Worm (Caenorhabditis elegans): ENCODE results near the gene luc-7L.
A peak's percentile ranks its signal among the peaks of the same experiment; 100 is the strongest.

luc-7L gene

ce11 chrII:7663704-7664660, 43.3 kb downstream of the luc-7L start, which contains the start of the genes F18A1.7 and rpa-1 (continued):
- TF ChIP-seq C06A6.2 (GFP tag; conservative IDR thresholded peaks at IDR 0.05) = no peak
- TF ChIP-seq efl-1 (GFP tag; optimal IDR thresholded peaks at IDR 0.05) = peak; percentile 97
- peak; percentile 96 for TF ChIP-seq ceh-91 (GFP tag; IDR thresholded peaks at IDR 0.05)
- TF ChIP-seq ets-4 (GFP tag; optimal IDR thresholded peaks at IDR 0.05) = no peak
- TF ChIP-seq Y95B8A.8 (GFP tag; IDR thresholded peaks at IDR 0.05) = 0 out of 2 replicates have a peak, but pooled peaks have one; percentile 66
- TF ChIP-seq F49E8.2 (tag; optimal IDR thresholded peaks at IDR 0.05; ENCODE audit: insufficient read depth) = peak; percentile 79
- TF ChIP-seq B0336.3 (GFP tag; IDR thresholded peaks at IDR 0.05) = peak; percentile 71
- TF ChIP-seq lsl-1 (GFP tag; optimal IDR thresholded peaks at IDR 0.05) = peak; percentile 98
- peak; percentile 60; the same call in 1 of the 2 replicates for TF ChIP-seq attf-6 (GFP tag; IDR thresholded peaks at IDR 0.05)
- TF ChIP-seq dpl-1 (GFP tag; optimal IDR thresholded peaks at IDR 0.05) = peak; percentile 91
- no peak for TF ChIP-seq cebp-1 (GFP tag; IDR thresholded peaks at IDR 0.05)
- TF ChIP-seq cebp-1 (tag; optimal IDR thresholded peaks at IDR 0.05) = no peak
- TF ChIP-seq egl-18 (GFP tag; IDR thresholded peaks at IDR 0.05) = no peak
- no peak for TF ChIP-seq F23B12.7 (tag; optimal IDR thresholded peaks at IDR 0.05; ENCODE audit: insufficient read depth)
- TF ChIP-seq snpc-1.3 (tag; optimal IDR thresholded peaks at IDR 0.05; ENCODE audit: insufficient read depth) = peak; percentile 63
- TF ChIP-seq madf-6 (GFP tag; IDR thresholded peaks at IDR 0.05) = peak; percentile 98
- TF ChIP-seq lin-35 (GFP tag; optimal IDR thresholded peaks at IDR 0.05) = peak in 1 of 3 experiments; percentile 81
- TF ChIP-seq F52B5.7 (tag; optimal IDR thresholded peaks at IDR 0.05) = no peak
- peak; percentile 95 for TF ChIP-seq xnd-1 (tag; optimal IDR thresholded peaks at IDR 0.05)
- TF ChIP-seq tlf-1 (GFP tag; optimal IDR thresholded peaks at IDR 0.05) = peak; percentile 79
- no peak for TF ChIP-seq akir-1 (GFP tag; optimal IDR thresholded peaks at IDR 0.05)

- TF ChIP-seq cebp-1 (GFP tag; IDR thresholded peaks at IDR 0.05) (no peak), cebp-1 (tag; optimal IDR thresholded peaks at IDR 0.05) (no peak), egrh-3 (GFP tag; IDR thresholded peaks at IDR 0.05) (no peak), unc-62 (GFP tag; optimal IDR thresholded peaks at IDR 0.05) (no peak), B0336.3 (GFP tag; IDR thresholded peaks at IDR 0.05) (no peak), mes-4 (tag; optimal IDR thresholded peaks at IDR 0.05) (no peak), ceh-100 (GFP tag; IDR thresholded peaks at IDR 0.05) (no peak), ceh-91 (GFP tag; IDR thresholded peaks at IDR 0.05) (no peak), gei-17 (GFP tag; optimal IDR thresholded peaks at IDR 0.05) (no peak), nfya-1 (tag; optimal IDR thresholded peaks at IDR 0.05; ENCODE audit: borderline replicate concordance, insufficient read depth) (no peak), tbx-9 (tag; optimal IDR thresholded peaks at IDR 0.05; ENCODE audit: borderline replicate concordance) (no peak), egl-18 (GFP tag; IDR thresholded peaks at IDR 0.05) (no peak), ceh-27 (GFP tag; optimal IDR thresholded peaks at IDR 0.05) (no peak), hsf-1 (GFP tag; IDR thresholded peaks at IDR 0.05) (no peak), madf-8 (GFP tag; conservative IDR thresholded peaks at IDR 0.05) (no peak), K12H6.12 (tag; optimal IDR thresholded peaks at IDR 0.05) (no peak), dox-1 (GFP tag; IDR thresholded peaks at IDR 0.05) (no peak), atf-7 (tag; optimal IDR thresholded peaks at IDR 0.05) (no peak), somi-1 (GFP tag; optimal IDR thresholded peaks at IDR 0.05) (no peak)
These were observed 44.3 kb downstream of the luc-7L start for ce11 chrII:7663028-7663427.
